Worm (Caenorhabditis elegans): Measurements from ENCODE around the gene K08D8.4.

K08D8.4 gene

ce11 chrIV:12921027-12921426 lies 11.2 kb upstream of the K08D8.4 start, which contains the start of gene C32H11.4:
TSS of gene C32H11.4 (plus strand) at chrIV:12921264.
- TF ChIP-seq hlh-30 (tag; optimal IDR thresholded peaks at IDR 0.05; ENCODE audit: insufficient read depth) (no peak), unc-86 (tag; optimal IDR thresholded peaks at IDR 0.05) (no peak), unc-42 (tag; optimal IDR thresholded peaks at IDR 0.05) (no peak), tbx-2 (tag; optimal IDR thresholded peaks at IDR 0.05) (no peak), dve-1 (tag; optimal IDR thresholded peaks at IDR 0.05) (no peak), ceh-2 (tag; optimal IDR thresholded peaks at IDR 0.05) (no peak), pha-4 (tag; optimal IDR thresholded peaks at IDR 0.05) (no peak), che-1 (tag; optimal IDR thresholded peaks at IDR 0.05) (no peak), rnt-1 (tag; optimal IDR thresholded peaks at IDR 0.05) (no peak), zip-5 (tag; optimal IDR thresholded peaks at IDR 0.05) (no peak), tbx-7 (tag; optimal IDR thresholded peaks at IDR 0.05) (no peak)

- no peak for TF ChIP-seq eyg-1 (tag; optimal IDR thresholded peaks at IDR 0.05)
- TF ChIP-seq K02D7.2 (tag; optimal IDR thresholded peaks at IDR 0.05) = no peak
- TF ChIP-seq sox-2 (GFP tag; IDR thresholded peaks at IDR 0.05) = no peak
- TF ChIP-seq C08G9.2 (tag; optimal IDR thresholded peaks at IDR 0.05) = no peak
- TF ChIP-seq ceh-6 (GFP tag; optimal IDR thresholded peaks at IDR 0.05) = no peak
- TF ChIP-seq sdc-2 (tag; optimal IDR thresholded peaks at IDR 0.05) = no peak
- TF ChIP-seq nfya-1 (tag; optimal IDR thresholded peaks at IDR 0.05) = no peak
- TF ChIP-seq pat-9 (tag; optimal IDR thresholded peaks at IDR 0.05) = no peak
- TF ChIP-seq F13H6.1 (tag; optimal IDR thresholded peaks at IDR 0.05) = no peak
- TF ChIP-seq hlh-30 (tag; optimal IDR thresholded peaks at IDR 0.05; ENCODE audit: insufficient read depth) = no peak
- TF ChIP-seq ahr-1 (tag; optimal IDR thresholded peaks at IDR 0.05) = no peak
- no peak for TF ChIP-seq ref-2 (tag; optimal IDR thresholded peaks at IDR 0.05)
- TF ChIP-seq ceh-2 (tag; optimal IDR thresholded peaks at IDR 0.05) = no peak
These were observed 10.8 kb upstream of the K08D8.4 start for ce11 chrIV:12920553-12920952.

- TF ChIP-seq ceh-48 (tag; optimal IDR thresholded peaks at IDR 0.05) (no peak), pha-4 (tag; optimal IDR thresholded peaks at IDR 0.05) (no peak), gmeb-2 (tag; optimal IDR thresholded peaks at IDR 0.05) (no peak), tbx-2 (tag; optimal IDR thresholded peaks at IDR 0.05) (no peak), C38D4.7 (GFP tag; optimal IDR thresholded peaks at IDR 0.05) (no peak), ceh-34 (tag; optimal IDR thresholded peaks at IDR 0.05) (no peak), fkh-6 (tag; optimal IDR thresholded peaks at IDR 0.05) (no peak), ahr-1 (tag; optimal IDR thresholded peaks at IDR 0.05) (no peak), ceh-19 (GFP tag; optimal IDR thresholded peaks at IDR 0.05) (no peak), ceh-6 (GFP tag; optimal IDR thresholded peaks at IDR 0.05) (no peak), ceh-30 (tag; optimal IDR thresholded peaks at IDR 0.05) (no peak), nhr-232 (tag; optimal IDR thresholded peaks at IDR 0.05) (no peak), pag-3 (tag; optimal IDR thresholded peaks at IDR 0.05; ENCODE audit: borderline replicate concordance) (no peak), C08G9.2 (tag; optimal IDR thresholded peaks at IDR 0.05) (no peak), nfya-1 (tag; optimal IDR thresholded peaks at IDR 0.05) (no peak)
These were observed 8.5 kb upstream of the K08D8.4 start, which contains the start of gene C32H11.3 for ce11 chrIV:12918256-12918655. TSS of gene C32H11.3 (plus strand) at chrIV:12918556.

DNA sequence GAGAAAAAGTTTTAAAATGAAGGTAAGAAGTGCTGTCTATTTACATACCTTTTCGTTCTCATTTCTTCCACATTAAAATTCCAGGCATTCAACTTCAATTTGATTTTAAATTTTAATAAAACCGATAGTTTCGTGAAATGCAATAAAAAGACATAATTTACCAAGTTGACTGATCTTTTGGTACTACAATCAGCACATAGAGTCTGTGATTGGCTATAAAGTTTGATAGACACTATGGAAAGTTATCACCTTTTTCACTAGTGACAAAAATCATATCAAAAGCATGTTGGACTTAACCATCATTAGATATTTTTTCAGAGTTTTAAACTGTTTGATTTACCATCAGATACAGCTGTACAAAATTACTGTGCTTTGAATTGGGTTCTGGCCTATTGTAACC lies 5.7 kb upstream of the K08D8.4 start, which contains the start of gene srz-15:
Gene srz-15, plus strand, starts transcription at position 301 of the 400 bp plus-strand sequence.
- no peak for TF ChIP-seq tbx-7 (tag; optimal IDR thresholded peaks at IDR 0.05)

- TF ChIP-seq lin-11 (tag; optimal IDR thresholded peaks at IDR 0.05) (no peak), fax-1 (tag; optimal IDR thresholded peaks at IDR 0.05) (no peak), pag-3 (tag; optimal IDR thresholded peaks at IDR 0.05; ENCODE audit: borderline replicate concordance) (no peak), syd-9 (tag; optimal IDR thresholded peaks at IDR 0.05) (no peak), hlh-8 (tag; optimal IDR thresholded peaks at IDR 0.05) (no peak)
These were observed 4.8 kb upstream of the K08D8.4 start, which contains the start of gene irg-6 for ce11 chrIV:12914532-12915019. TSS of gene irg-6 (minus strand) at chrIV:12914969.

Measured in whole organism, late embryonic.